Worm (Caenorhabditis elegans): ENCODE measurements around the gene T22F7.3.
A peak's percentile ranks its signal among the peaks of the same experiment; 100 is the strongest.

T22F7.3 gene

DNA sequence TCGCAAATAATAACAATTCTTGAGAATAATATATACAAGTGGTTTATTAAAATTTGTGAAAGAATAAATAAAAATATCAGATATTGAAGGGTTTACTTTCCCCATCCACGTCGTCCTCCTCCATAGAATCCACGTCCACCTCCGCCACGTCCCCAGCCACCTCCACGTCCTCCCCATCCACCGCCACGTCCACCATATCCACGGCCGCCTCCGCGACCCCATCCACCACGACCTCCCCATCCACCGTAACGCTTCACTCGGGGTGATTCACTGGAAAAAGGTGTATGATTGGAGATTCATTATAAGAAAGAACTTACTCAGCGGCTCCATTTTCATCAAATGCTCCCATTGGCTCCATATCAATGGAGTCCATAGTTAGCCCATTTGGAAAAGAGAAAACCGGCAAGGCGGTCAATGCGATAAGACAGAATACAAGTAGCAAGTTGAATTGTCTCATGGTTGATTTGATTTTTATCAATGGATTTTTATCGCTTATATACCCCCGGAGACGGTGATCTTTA is 37.7 kb downstream of the T22F7.3 start, which contains the start of gene nlp-32:
Gene nlp-32 (minus strand): TSS at position 471 of the 521 bp plus-strand sequence.
- TF ChIP-seq T26A8.4 (GFP tag; IDR thresholded peaks at IDR 0.05) (no peak), ama-1 (optimal IDR thresholded peaks at IDR 0.05) (no peak), zip-11 (GFP tag; IDR thresholded peaks at IDR 0.05) (no peak), lin-29 (GFP tag; IDR thresholded peaks at IDR 0.05) (no peak), set-16 (GFP tag; IDR thresholded peaks at IDR 0.05) (peak; percentile 79), nhr-237 (tag; optimal IDR thresholded peaks at IDR 0.05) (no peak), rbr-2 (tag; optimal IDR thresholded peaks at IDR 0.05) (no peak)

DNA sequence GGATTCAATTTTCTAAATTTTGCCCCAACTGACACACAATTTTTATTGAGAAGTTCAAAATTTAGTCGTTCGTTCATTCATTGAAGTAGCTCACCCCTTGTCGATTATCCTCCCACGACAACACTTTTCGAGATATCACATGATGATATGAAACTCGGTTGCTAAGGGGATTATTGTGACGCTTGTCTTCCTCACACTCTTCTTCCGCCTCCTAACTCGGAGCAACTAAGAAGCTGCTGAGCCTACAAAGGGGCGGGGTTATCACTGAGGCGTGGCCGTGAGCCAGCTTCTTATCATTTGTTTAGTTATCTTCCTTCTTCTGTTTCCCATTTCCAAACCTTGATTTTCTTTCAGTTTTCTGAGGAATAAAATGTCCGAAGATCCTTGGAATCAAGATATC is 40.3 kb downstream of the T22F7.3 start, which contains the start of gene F10C5.3:
Gene F10C5.3 (plus strand): TSS at position 313 of the 400 bp plus-strand sequence.
- no peak for TF ChIP-seq R02D3.7 (tag; optimal IDR thresholded peaks at IDR 0.05)
- no peak for TF ChIP-seq arid-1 (GFP tag; conservative IDR thresholded peaks at IDR 0.05)
- no peak for TF ChIP-seq zip-11 (GFP tag; IDR thresholded peaks at IDR 0.05)
- TF ChIP-seq ces-1 (GFP tag; optimal IDR thresholded peaks at IDR 0.05) = no peak
- no peak for TF ChIP-seq ceh-82 (tag; optimal IDR thresholded peaks at IDR 0.05)
- TF ChIP-seq lin-29 (GFP tag; IDR thresholded peaks at IDR 0.05) = no peak
- TF ChIP-seq ceh-44 (GFP tag; IDR thresholded peaks at IDR 0.05) = no peak
- TF ChIP-seq nhr-41 (GFP tag; IDR thresholded peaks at IDR 0.05) = no peak
- TF ChIP-seq snpc-1.2 (GFP tag; IDR thresholded peaks at IDR 0.05) = no peak
- TF ChIP-seq egl-27 (tag; optimal IDR thresholded peaks at IDR 0.05) = no peak
- TF ChIP-seq daf-8 (GFP tag; IDR thresholded peaks at IDR 0.05) = no peak
- no peak for TF ChIP-seq skn-1 (tag; optimal IDR thresholded peaks at IDR 0.05)
- TF ChIP-seq mxl-2 (GFP tag; conservative IDR thresholded peaks at IDR 0.05) = no peak
- no peak for TF ChIP-seq F44E2.7 (GFP tag; IDR thresholded peaks at IDR 0.05)

ce11 chrIII:482739-483138 is 41.1 kb downstream of the T22F7.3 start:
- TF ChIP-seq fkh-10 (GFP tag; optimal IDR thresholded peaks at IDR 0.05) (peak; percentile 31), pha-4 (GFP tag; IDR thresholded peaks at IDR 0.05) (no peak), pha-4 (tag; optimal IDR thresholded peaks at IDR 0.05) (no peak), nhr-11 (tag; optimal IDR thresholded peaks at IDR 0.05) (peak; percentile 30), nhr-6 (tag; optimal IDR thresholded peaks at IDR 0.05) (peak; percentile 16), ceh-82 (tag; optimal IDR thresholded peaks at IDR 0.05) (no peak)

ce11 chrIII:481259-481658 is 42.6 kb downstream of the T22F7.3 start:
- TF ChIP-seq hmg-1.1 (GFP tag; IDR thresholded peaks at IDR 0.05) = no peak
- TF ChIP-seq saeg-2 (GFP tag; IDR thresholded peaks at IDR 0.05) = no peak
- TF ChIP-seq duxl-1 (tag; optimal IDR thresholded peaks at IDR 0.05; ENCODE audit: poor library complexity) = no peak
- no peak for TF ChIP-seq zip-2 (tag; optimal IDR thresholded peaks at IDR 0.05)
- TF ChIP-seq unc-62 (GFP tag; optimal IDR thresholded peaks at IDR 0.05 in 1 of 2) = peak in 1 of 2 experiments; percentile 90
- TF ChIP-seq unc-62 (tag; optimal IDR thresholded peaks at IDR 0.05) = no peak

DNA sequence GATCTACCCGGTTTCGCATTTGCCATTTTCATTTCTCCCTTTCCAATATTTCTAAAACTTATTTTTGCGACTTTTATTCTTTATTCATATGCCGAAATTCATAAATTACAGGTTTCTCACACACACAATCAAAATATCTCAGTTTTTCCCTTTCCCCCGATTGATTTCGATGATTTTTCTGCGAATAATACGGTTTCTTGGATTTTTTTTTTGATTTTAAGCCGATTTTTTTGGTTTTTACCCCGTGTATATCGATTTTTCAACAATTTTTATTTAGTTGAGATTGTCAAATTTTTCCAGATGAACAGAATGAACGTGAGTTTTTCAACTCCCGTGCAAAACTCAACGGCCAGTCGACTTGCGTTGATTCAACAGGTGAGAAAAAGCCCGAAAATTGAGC is 48.7 kb downstream of the T22F7.3 start, which contains the start of gene mat-3:
Gene mat-3 (plus strand): TSS at position 301 of the 400 bp plus-strand sequence.
- TF ChIP-seq nhr-77 (tag; optimal IDR thresholded peaks at IDR 0.05) = no peak
- no peak for TF ChIP-seq dmd-8 (GFP tag; IDR thresholded peaks at IDR 0.05)
- TF ChIP-seq cey-2 (tag; optimal IDR thresholded peaks at IDR 0.05; ENCODE audit: borderline replicate concordance, insufficient read depth) = no peak
- no peak for TF ChIP-seq lin-1 (GFP tag; IDR thresholded peaks at IDR 0.05)
- no peak for TF ChIP-seq nhr-42 (GFP tag; IDR thresholded peaks at IDR 0.05)
- TF ChIP-seq fos-1 (tag; optimal IDR thresholded peaks at IDR 0.05) = no peak
- TF ChIP-seq ZK337.2 (GFP tag; IDR thresholded peaks at IDR 0.05) = no peak
- TF ChIP-seq mes-2 (tag; optimal IDR thresholded peaks at IDR 0.05; ENCODE audit: poor library complexity, severe bottlenecking) = no peak
- no peak for TF ChIP-seq aha-1 (tag)
- no peak for TF ChIP-seq unc-39 (tag; optimal IDR thresholded peaks at IDR 0.05)
- TF ChIP-seq F44E2.7 (GFP tag; IDR thresholded peaks at IDR 0.05) = no peak
- no peak for TF ChIP-seq unc-62 (GFP tag; optimal IDR thresholded peaks at IDR 0.05 in 1 of 2)
- TF ChIP-seq unc-62 (tag; optimal IDR thresholded peaks at IDR 0.05) = no peak
- no peak for TF ChIP-seq lin-15B (tag; optimal IDR thresholded peaks at IDR 0.05)
- TF ChIP-seq rbr-2 (tag; optimal IDR thresholded peaks at IDR 0.05) = no peak
- no peak for TF ChIP-seq ceh-32 (tag; optimal IDR thresholded peaks at IDR 0.05; ENCODE audit: poor library complexity)
- no peak for TF ChIP-seq ceh-20 (GFP tag; IDR thresholded peaks at IDR 0.05)
- no peak for TF ChIP-seq F10B5.3 (tag; optimal IDR thresholded peaks at IDR 0.05)
- TF ChIP-seq hif-1 (tag; optimal IDR thresholded peaks at IDR 0.05) = no peak
- no peak for TF ChIP-seq hlh-11 (tag; optimal IDR thresholded peaks at IDR 0.05)

Data from whole organism, L4 larva.